Worm (Caenorhabditis elegans): ENCODE results near the gene cdc-25.3.

The cdc-25.3 gene

ce11 chrIII:8956146-8956646, 38.5 kb upstream of the cdc-25.3 start, which contains the start of the genes ZK643.5 and ZK643.2:
Gene ZK643.5 (minus strand): TSS chrIII:8956196.
Gene ZK643.2 (plus strand): TSS chrIII:8956540.
- peak; percentile 11 for TF ChIP-seq ceh-82 (tag; optimal IDR thresholded peaks at IDR 0.05)
- peak; percentile 95 for TF ChIP-seq ceh-28 (tag; optimal IDR thresholded peaks at IDR 0.05)
- peak; percentile 10 for TF ChIP-seq egl-5 (tag; optimal IDR thresholded peaks at IDR 0.05)
- peak; percentile 14 for TF ChIP-seq elt-2 (tag; optimal IDR thresholded peaks at IDR 0.05)
- peak; percentile 86 for TF ChIP-seq hmg-11 (tag; optimal IDR thresholded peaks at IDR 0.05)
- peak; percentile 84 for TF ChIP-seq pha-4 (tag; optimal IDR thresholded peaks at IDR 0.05)
- no peak for TF ChIP-seq skn-1 (tag; optimal IDR thresholded peaks at IDR 0.05)
- TF ChIP-seq fos-1 (tag; optimal IDR thresholded peaks at IDR 0.05) = no peak
- TF ChIP-seq tbx-2 (tag; optimal IDR thresholded peaks at IDR 0.05) = no peak
- peak; percentile 38 for TF ChIP-seq snpc-4 (tag; optimal IDR thresholded peaks at IDR 0.05)
- TF ChIP-seq daf-12 (tag; optimal IDR thresholded peaks at IDR 0.05) = no peak
- peak; percentile 86 for TF ChIP-seq nfya-1 (tag; optimal IDR thresholded peaks at IDR 0.05; ENCODE audit: insufficient read depth)
- TF ChIP-seq lin-15B (tag; optimal IDR thresholded peaks at IDR 0.05) = peak; percentile 48
- peak; percentile 27 for TF ChIP-seq R02D3.7 (tag; optimal IDR thresholded peaks at IDR 0.05)
- no peak for TF ChIP-seq nhr-23 (tag; optimal IDR thresholded peaks at IDR 0.05)

- TF ChIP-seq pqm-1 (tag; optimal IDR thresholded peaks at IDR 0.05) = no peak
- no peak for TF ChIP-seq daf-12 (tag; optimal IDR thresholded peaks at IDR 0.05)
- TF ChIP-seq lin-15B (tag; optimal IDR thresholded peaks at IDR 0.05) = no peak
- no peak for TF ChIP-seq nhr-43 (tag; optimal IDR thresholded peaks at IDR 0.05; ENCODE audit: poor library complexity, severe bottlenecking)
- no peak for TF ChIP-seq aly-2 (tag; optimal IDR thresholded peaks at IDR 0.05)
- no peak for TF ChIP-seq ztf-4 (tag; optimal IDR thresholded peaks at IDR 0.05)
- no peak for TF ChIP-seq skn-1 (tag; optimal IDR thresholded peaks at IDR 0.05)
- TF ChIP-seq snpc-4 (tag; optimal IDR thresholded peaks at IDR 0.05) = no peak
- TF ChIP-seq mml-1 (tag; optimal IDR thresholded peaks at IDR 0.05) = no peak
- no peak for TF ChIP-seq pha-4 (tag; optimal IDR thresholded peaks at IDR 0.05)
- TF ChIP-seq nhr-23 (tag; optimal IDR thresholded peaks at IDR 0.05) = no peak
- TF ChIP-seq hmg-11 (tag; optimal IDR thresholded peaks at IDR 0.05) = no peak
- TF ChIP-seq fkh-2 (tag; optimal IDR thresholded peaks at IDR 0.05) = no peak
Measured at ce11 chrIII:8955536-8955935, 37.8 kb upstream of the cdc-25.3 start.

ce11 chrIII:8949147-8949546, 31.4 kb upstream of the cdc-25.3 start:
- no peak for TF ChIP-seq mdl-1 (tag; optimal IDR thresholded peaks at IDR 0.05)
- no peak for TF ChIP-seq nhr-28 (tag; optimal IDR thresholded peaks at IDR 0.05)
- TF ChIP-seq ztf-4 (tag; optimal IDR thresholded peaks at IDR 0.05) = no peak
- TF ChIP-seq sea-2 (GFP tag; optimal IDR thresholded peaks at IDR 0.05) = no peak
- no peak for TF ChIP-seq nfya-1 (tag; optimal IDR thresholded peaks at IDR 0.05; ENCODE audit: insufficient read depth)
- TF ChIP-seq pha-4 (tag; optimal IDR thresholded peaks at IDR 0.05) = no peak
- peak; percentile 56 for TF ChIP-seq fkh-10 (GFP tag; optimal IDR thresholded peaks at IDR 0.05)

- no peak for TF ChIP-seq ztf-4 (tag; optimal IDR thresholded peaks at IDR 0.05)
- no peak for TF ChIP-seq pqm-1 (tag; optimal IDR thresholded peaks at IDR 0.05)
- no peak for TF ChIP-seq nhr-76 (tag; optimal IDR thresholded peaks at IDR 0.05)
- no peak for TF ChIP-seq egl-5 (tag; optimal IDR thresholded peaks at IDR 0.05)
- no peak for TF ChIP-seq egl-27 (tag; optimal IDR thresholded peaks at IDR 0.05)
- no peak for TF ChIP-seq ZK546.5 (tag; optimal IDR thresholded peaks at IDR 0.05)
- no peak for TF ChIP-seq ceh-9 (tag; optimal IDR thresholded peaks at IDR 0.05)
- no peak for TF ChIP-seq eor-1 (tag; optimal IDR thresholded peaks at IDR 0.05)
- TF ChIP-seq nhr-23 (tag; optimal IDR thresholded peaks at IDR 0.05) = no peak
- TF ChIP-seq elt-2 (tag; optimal IDR thresholded peaks at IDR 0.05) = no peak
- no peak for TF ChIP-seq lsy-12 (tag; optimal IDR thresholded peaks at IDR 0.05)
- TF ChIP-seq nhr-11 (tag; optimal IDR thresholded peaks at IDR 0.05) = no peak
- TF ChIP-seq nhr-77 (tag; optimal IDR thresholded peaks at IDR 0.05) = no peak
- no peak for TF ChIP-seq nhr-67 (tag; optimal IDR thresholded peaks at IDR 0.05)
Measured at ce11 chrIII:8946285-8946684, 28.6 kb upstream of the cdc-25.3 start.

ce11 chrIII:8944357-8944756, 26.6 kb upstream of the cdc-25.3 start, which contains the start of gene dhrr-1:
Gene dhrr-1 (plus strand): TSS chrIII:8944657.
- TF ChIP-seq lin-39 (tag; optimal IDR thresholded peaks at IDR 0.05) (no peak), hmg-11 (tag; optimal IDR thresholded peaks at IDR 0.05) (no peak), egl-5 (tag; optimal IDR thresholded peaks at IDR 0.05) (no peak), fkh-10 (GFP tag; optimal IDR thresholded peaks at IDR 0.05) (no peak), ztf-4 (tag; optimal IDR thresholded peaks at IDR 0.05) (no peak), nhr-237 (tag; optimal IDR thresholded peaks at IDR 0.05) (no peak), ceh-82 (tag; optimal IDR thresholded peaks at IDR 0.05) (no peak), lin-15B (tag; optimal IDR thresholded peaks at IDR 0.05) (no peak), zag-1 (tag; optimal IDR thresholded peaks at IDR 0.05) (no peak), nhr-77 (tag; optimal IDR thresholded peaks at IDR 0.05) (no peak), eor-1 (tag; optimal IDR thresholded peaks at IDR 0.05) (no peak), mdl-1 (tag; optimal IDR thresholded peaks at IDR 0.05) (no peak), pha-4 (tag; optimal IDR thresholded peaks at IDR 0.05) (no peak), fos-1 (tag; optimal IDR thresholded peaks at IDR 0.05) (no peak), pqm-1 (tag; optimal IDR thresholded peaks at IDR 0.05) (no peak), mml-1 (tag; optimal IDR thresholded peaks at IDR 0.05) (no peak), ztf-11 (tag; optimal IDR thresholded peaks at IDR 0.05) (no peak), ceh-9 (tag; optimal IDR thresholded peaks at IDR 0.05) (no peak)

Measured in whole organism, L3 larva.